Worm (Caenorhabditis elegans) whole organism, L1 larva: ENCODE measurements around the gene F55B11.2.

ENCODE experiments used
- C04F5.9 ChIP-seq: sonication (generic microtip); optimal IDR thresholded peaks from 2 replicates; lab custom pipeline; 2016; ENCODE audit warnings: missing genetic modification characterization, missing compliant biosample characterization
- C16A3.4 ChIP-seq: fragments of 150-350 bp; optimal IDR thresholded peaks from 2 replicates; lab custom pipeline; 2014; ENCODE audit warnings: missing biosample characterization, missing genetic modification characterization
- C34B4.2 ChIP-seq: sonication (generic microtip); optimal IDR thresholded peaks from 2 replicates; lab custom pipeline; 2017; ENCODE audit warnings: mild to moderate bottlenecking, missing genetic modification characterization, missing compliant biosample characterization
- F16B12.6 ChIP-seq: fragments of 150-350 bp; optimal IDR thresholded peaks from 2 replicates; lab custom pipeline; 2014; ENCODE audit warnings: missing biosample characterization, missing genetic modification characterization
- aha-1 ChIP-seq: fragments of 150-350 bp; optimal IDR thresholded peaks from 2 replicates; lab custom pipeline; 2014; ENCODE audit warnings: missing biosample characterization, missing genetic modification characterization
- aly-2 ChIP-seq: fragments of 150-350 bp; optimal IDR thresholded peaks from 2 replicates; lab custom pipeline; 2014; ENCODE audit warnings: missing biosample characterization, missing genetic modification characterization
- ama-1 ChIP-seq: fragments of 150-350 bp; optimal IDR thresholded peaks from 2 replicates; lab custom pipeline; 2014
- blmp-1 ChIP-seq: fragments of 150-350 bp; optimal IDR thresholded peaks from 2 replicates; lab custom pipeline; 2014; ENCODE audit warnings: missing biosample characterization, missing genetic modification characterization
- ceh-8 ChIP-seq: fragments of 200-800 bp; sonication (Bioruptor generic); optimal IDR thresholded peaks from 2 replicates; lab custom pipeline; 2018; ENCODE audit warnings: mild to moderate bottlenecking, missing genetic modification characterization, moderate library complexity, missing compliant biosample characterization
- ces-1 ChIP-seq: fragments of 150-350 bp; optimal IDR thresholded peaks from 2 replicates; lab custom pipeline; 2014; ENCODE audit warnings: missing biosample characterization, missing genetic modification reagents, missing genetic modification characterization
- dpl-1 ChIP-seq, 3 experiments: fragments of 150-350 bp in 2 of 3; sonication (generic microtip) in 1 of 3; optimal IDR thresholded peaks; 2 replicates each; lab custom pipeline; 2014 to 2017; ENCODE audit warnings: missing biosample characterization in 3 of 3, missing genetic modification characterization in 3 of 3, missing genetic modification reagents in 3 of 3
- efl-1 ChIP-seq, 4 experiments: fragments of 150-350 bp; optimal IDR thresholded peaks in 3 of 4; peaks in 1 of 4; 1 replicate in 1 of 4; 2 replicates in 3 of 4; lab custom pipeline; 2014; ENCODE audit warnings: missing biosample characterization in 2 of 4, missing genetic modification characterization in 2 of 4, missing genetic modification reagents in 2 of 4
- efl-3 ChIP-seq: fragments of 200-800 bp; sonication (Bioruptor generic); optimal IDR thresholded peaks from 2 replicates; lab custom pipeline; 2018; ENCODE audit warnings: mild to moderate bottlenecking, missing genetic modification characterization, missing compliant biosample characterization
- egl-13 ChIP-seq: sonication (generic microtip); optimal IDR thresholded peaks from 2 replicates; lab custom pipeline; 2016; ENCODE audit warnings: missing genotype, missing genetic modification reagents, missing genetic modification characterization, missing compliant biosample characterization
- egl-27 ChIP-seq, 2 experiments: fragments of 150-350 bp in 1 of 2; sonication (generic microtip); optimal IDR thresholded peaks; 3 replicates each; lab custom pipeline; 2017 to 2018; ENCODE audit warnings: missing biosample characterization in 2 of 2, missing genetic modification characterization in 2 of 2, missing genetic modification reagents in 2 of 2
- elt-3 ChIP-seq, 6 experiments: fragments of 150-350 bp in 1 of 6; sonication (generic microtip); optimal IDR thresholded peaks; 2 replicates each; lab custom pipeline; 2017 to 2018; ENCODE audit warnings: missing biosample characterization in 6 of 6, missing genetic modification characterization in 6 of 6, inconsistent platforms in 1 of 6
- fkh-4 ChIP-seq: sonication (generic microtip); optimal IDR thresholded peaks from 2 replicates; lab custom pipeline; 2016; ENCODE audit warnings: missing compliant biosample characterization, missing genetic modification characterization, borderline replicate concordance
- fkh-8 ChIP-seq: sonication (generic microtip); optimal IDR thresholded peaks from 2 replicates; lab custom pipeline; 2016; ENCODE audit warnings: mild to moderate bottlenecking, missing genetic modification characterization, missing compliant biosample characterization
- fos-1 ChIP-seq: fragments of 150-350 bp; optimal IDR thresholded peaks from 2 replicates; lab custom pipeline; 2014; ENCODE audit warnings: missing biosample characterization, missing genetic modification characterization
- grh-1 ChIP-seq: fragments of 200-800 bp; sonication (Bioruptor generic); IDR thresholded peaks from 2 replicates; pipeline ENCODE4 v1.3.6; 2022; ENCODE audit warnings: missing genetic modification reagents, missing genetic modification characterization, missing compliant biosample characterization
- isw-1 ChIP-seq: fragments of 200-800 bp; sonication (Bioruptor generic); IDR thresholded peaks from 2 replicates; pipeline ENCODE4 v1.3.6; 2022; ENCODE audit warnings: missing genetic modification characterization, missing compliant biosample characterization
- lin-13 ChIP-seq: fragments of 150-350 bp; optimal IDR thresholded peaks from 2 replicates; lab custom pipeline; 2014; ENCODE audit warnings: missing biosample characterization, missing genetic modification reagents, missing genetic modification characterization
- lin-14 ChIP-seq: fragments of 200-800 bp; sonication (Bioruptor generic); optimal IDR thresholded peaks from 2 replicates; lab custom pipeline; 2018; ENCODE audit warnings: mild to moderate bottlenecking, missing genetic modification characterization, moderate library complexity, missing compliant biosample characterization
- lin-15B ChIP-seq: fragments of 150-350 bp; sonication (generic microtip); optimal IDR thresholded peaks from 3 replicates; lab custom pipeline; 2014; ENCODE audit warnings: missing biosample characterization, missing genetic modification characterization
- lin-39 ChIP-seq: fragments of 150-350 bp; optimal IDR thresholded peaks from 2 replicates; lab custom pipeline; 2014; ENCODE audit warnings: missing biosample characterization, missing genetic modification reagents, missing genetic modification characterization
- mab-9 ChIP-seq: fragments of 200-800 bp; sonication (Bioruptor generic); IDR thresholded peaks from 2 replicates; pipeline ENCODE4 v1.3.6; 2022; ENCODE audit warnings: missing genetic modification reagents, missing genetic modification characterization, missing compliant biosample characterization
- mdl-1 ChIP-seq, 2 experiments: fragments of 150-350 bp; optimal IDR thresholded peaks; 2 replicates each; lab custom pipeline; 2014 to 2017; ENCODE audit warnings: missing biosample characterization in 2 of 2, missing genetic modification characterization in 2 of 2, inconsistent platforms in 1 of 2
- mep-1 ChIP-seq: fragments of 150-350 bp; optimal IDR thresholded peaks from 2 replicates; lab custom pipeline; 2014; ENCODE audit warnings: missing biosample characterization, missing genetic modification characterization
- nhr-11 ChIP-seq: fragments of 150-350 bp; optimal IDR thresholded peaks from 2 replicates; lab custom pipeline; 2014; ENCODE audit warnings: missing biosample characterization, missing genetic modification characterization
- nhr-12 ChIP-seq: sonication (generic microtip); optimal IDR thresholded peaks from 2 replicates; lab custom pipeline; 2017; ENCODE audit warnings: missing biosample characterization, missing genetic modification characterization
- nhr-19 ChIP-seq: fragments of 200-800 bp; sonication (Bioruptor generic); conservative IDR thresholded peaks from 2 replicates; pipeline ENCODE4 v1.3.6; 2022; ENCODE audit warnings: missing genetic modification characterization, missing compliant biosample characterization
- nhr-20 ChIP-seq: sonication (generic microtip); optimal IDR thresholded peaks from 2 replicates; lab custom pipeline; 2016; ENCODE audit warnings: mild to moderate bottlenecking, missing genetic modification characterization, missing compliant biosample characterization
- nhr-237 ChIP-seq: fragments of 150-350 bp; optimal IDR thresholded peaks from 2 replicates; lab custom pipeline; 2014; ENCODE audit warnings: missing biosample characterization, missing genetic modification characterization
- nhr-28 ChIP-seq: fragments of 150-350 bp; optimal IDR thresholded peaks from 2 replicates; lab custom pipeline; 2014; ENCODE audit warnings: missing biosample characterization, missing genetic modification characterization
- nhr-47 ChIP-seq: sonication (generic microtip); optimal IDR thresholded peaks from 2 replicates; lab custom pipeline; 2016; ENCODE audit warnings: mild to moderate bottlenecking, missing genetic modification characterization, moderate library complexity, missing compliant biosample characterization
- nhr-71 ChIP-seq: sonication (generic microtip); optimal IDR thresholded peaks from 2 replicates; lab custom pipeline; 2016; ENCODE audit warnings: mild to moderate bottlenecking, missing genetic modification characterization, moderate library complexity, missing compliant biosample characterization
- nhr-76 ChIP-seq: sonication (generic microtip); optimal IDR thresholded peaks from 2 replicates; lab custom pipeline; 2017; ENCODE audit warnings: missing biosample characterization, missing genetic modification characterization
- nhr-77 ChIP-seq: fragments of 150-350 bp; optimal IDR thresholded peaks from 2 replicates; lab custom pipeline; 2014; ENCODE audit warnings: missing biosample characterization, missing genetic modification characterization
- nhr-84 ChIP-seq: sonication (generic microtip); optimal IDR thresholded peaks from 2 replicates; lab custom pipeline; 2017; ENCODE audit warnings: missing biosample characterization, missing genetic modification characterization
- nhr-85 ChIP-seq: sonication (generic microtip); peaks from one replicate; lab custom pipeline; 2016; ENCODE audit warnings: missing genetic modification characterization, inconsistent platforms, missing compliant biosample characterization
- pax-3 ChIP-seq: fragments of 200-800 bp; sonication (Bioruptor generic); optimal IDR thresholded peaks from 2 replicates; lab custom pipeline; 2018; ENCODE audit warnings: mild to moderate bottlenecking, missing genetic modification characterization, moderate library complexity, missing compliant biosample characterization
- pqm-1 ChIP-seq: sonication (generic microtip); optimal IDR thresholded peaks from 3 replicates; lab custom pipeline; 2017; ENCODE audit warnings: missing biosample characterization, missing genetic modification characterization
- skn-1 ChIP-seq: fragments of 150-350 bp; optimal IDR thresholded peaks from 2 replicates; lab custom pipeline; 2014; ENCODE audit warnings: missing biosample characterization, missing genetic modification characterization
- snpc-4 ChIP-seq: fragments of 150-350 bp; optimal IDR thresholded peaks from 2 replicates; lab custom pipeline; 2014; ENCODE audit warnings: missing biosample characterization, missing genetic modification characterization
- sox-4 ChIP-seq: sonication (generic microtip); optimal IDR thresholded peaks from 2 replicates; lab custom pipeline; 2016; ENCODE audit warnings: missing genetic modification characterization, missing compliant biosample characterization
- sptf-1 ChIP-seq: fragments of 150-350 bp; optimal IDR thresholded peaks from 2 replicates; lab custom pipeline; 2014; ENCODE audit warnings: missing biosample characterization, missing genetic modification characterization
- tbx-2 ChIP-seq: sonication (generic microtip); optimal IDR thresholded peaks from 2 replicates; lab custom pipeline; 2016; ENCODE audit warnings: missing genetic modification characterization, missing compliant biosample characterization
- tlp-1 ChIP-seq: fragments of 150-350 bp; optimal IDR thresholded peaks from 2 replicates; lab custom pipeline; 2014; ENCODE audit warnings: missing biosample characterization, missing genetic modification characterization
- unc-30 ChIP-seq: sonication (generic microtip); optimal IDR thresholded peaks from 2 replicates; lab custom pipeline; 2017; ENCODE audit warnings: missing biosample characterization, missing genetic modification characterization
- unc-62 ChIP-seq: fragments of 150-350 bp; optimal IDR thresholded peaks from 2 replicates; lab custom pipeline; 2014; ENCODE audit warnings: missing biosample characterization, missing genetic modification reagents, missing genetic modification characterization
- unc-98 ChIP-seq: fragments of 200-800 bp; sonication (Bioruptor generic); IDR thresholded peaks from 2 replicates; pipeline ENCODE4 v1.3.6; 2022; ENCODE audit warnings: missing genetic modification characterization, missing compliant biosample characterization
- vab-15 ChIP-seq: sonication (generic microtip); optimal IDR thresholded peaks from 2 replicates; lab custom pipeline; 2017; ENCODE audit warnings: missing genotype, mild to moderate bottlenecking, missing genetic modification characterization, missing compliant biosample characterization
- zag-1 ChIP-seq: fragments of 150-350 bp; optimal IDR thresholded peaks from 2 replicates; lab custom pipeline; 2014; ENCODE audit warnings: missing biosample characterization, missing genetic modification characterization
- ztf-4 ChIP-seq: fragments of 150-350 bp; optimal IDR thresholded peaks from 2 replicates; lab custom pipeline; 2014; ENCODE audit warnings: missing biosample characterization, missing genetic modification characterization

The F55B11.2 gene

DNA sequence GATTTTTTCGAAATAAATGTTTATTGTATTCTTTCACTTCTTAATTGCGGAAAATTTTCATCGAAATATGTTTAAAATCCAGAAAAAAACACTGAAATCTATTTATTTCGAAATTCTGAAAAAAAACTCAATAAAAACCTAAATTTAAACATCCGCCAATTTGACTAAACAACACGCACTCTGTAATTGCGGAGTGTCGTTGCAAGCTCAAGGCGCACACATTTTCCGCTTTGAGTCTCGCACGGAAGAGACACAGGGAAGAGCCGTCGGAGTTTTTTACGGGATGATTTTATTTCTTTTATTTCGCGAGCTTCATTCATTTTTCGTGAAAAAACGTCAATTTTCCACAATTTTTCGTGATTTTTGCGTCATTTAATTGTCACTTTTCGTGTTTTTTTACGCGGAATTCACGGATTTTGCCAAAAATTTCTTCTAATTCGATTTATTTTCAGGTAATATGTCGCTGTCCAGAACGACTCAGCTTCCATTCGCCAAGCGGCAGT, 41.0 kb upstream of the F55B11.2 start, which contains the start of gene dld-1 (continued):
- TF ChIP-seq C16A3.4 (tag; lab: Kevin White, UChicago) (peak; percentile 99), aly-2 (peak; percentile 97), F16B12.6 (peak; percentile 72), ztf-4 (peak; percentile 90), nhr-12 (no peak), ama-1 (lab: Kevin White, UChicago) (peak; percentile 68), isw-1 (peak; percentile 98), sptf-1 (tag; lab: Kevin White, UChicago) (no peak), blmp-1 (peak; percentile 87), pax-3 (peak; percentile 89), sox-4 (peak; percentile 84), egl-27 (tag; optimal IDR thresholded peaks at IDR 0.05; lab: Kevin White, UChicago) (peak; percentile 67 to 87), lin-13 (GFP tag; lab: Kevin White, UChicago) (peak; percentile 99), nhr-85 (tag; lab: Kevin White, UChicago) (peak; percentile 98), dpl-1 (GFP tag; optimal IDR thresholded peaks at IDR 0.05; lab: Kevin White, UChicago) (peak; percentile 100), egl-13 (tag; lab: Kevin White, UChicago) (peak; percentile 86), snpc-4 (tag; lab: Kevin White, UChicago) (peak; percentile 91), unc-30 (tag; lab: Kevin White, UChicago) (peak; percentile 86), efl-1 (optimal IDR thresholded peaks at IDR 0.05; lab: Kevin White, UChicago) (peak; percentile 100), efl-1 (GFP tag; optimal IDR thresholded peaks at IDR 0.05 in 1 of 2; lab: Kevin White, UChicago) (peak; percentile 100), ceh-8 (peak; percentile 97), unc-98 (no peak), nhr-76 (tag; lab: Kevin White, UChicago) (no peak), zag-1 (tag; lab: Kevin White, UChicago) (peak; percentile 98), fos-1 (tag; lab: Kevin White, UChicago) (peak; percentile 96), skn-1 (peak; percentile 98), mab-9 (GFP tag; lab: Robert Waterston, UW) (no peak; the same call in none of the 2 replicates), grh-1 (GFP tag; lab: Robert Waterston, UW) (peak; percentile 90), nhr-237 (peak; percentile 97), ces-1 (peak; percentile 31), nhr-19 (GFP tag; lab: Robert Waterston, UW) (peak; percentile 96), mdl-1 (tag; optimal IDR thresholded peaks at IDR 0.05; lab: Kevin White, UChicago) (peak in 1 of 2 experiments; percentile 94), fkh-4 (tag; lab: Kevin White, UChicago) (peak; percentile 83), lin-14 (GFP tag; lab: Kevin White, UChicago) (peak; percentile 97), nhr-47 (tag; lab: Kevin White, UChicago) (peak; percentile 98), C34B4.2 (tag; lab: Kevin White, UChicago) (peak; percentile 58), tbx-2 (tag; lab: Kevin White, UChicago) (peak; percentile 97), tlp-1 (no peak), aha-1 (tag; lab: Kevin White, UChicago) (peak; percentile 82), unc-62 (GFP tag; lab: Kevin White, UChicago) (no peak), nhr-11 (peak; percentile 94), elt-3 (tag; optimal IDR thresholded peaks at IDR 0.05; lab: Kevin White, UChicago) (peak in 4 of 6 experiments; percentile 47 to 99 (median 92)), lin-39 (tag; lab: Kevin White, UChicago) (peak; percentile 98), nhr-20 (peak; percentile 98), C04F5.9 (tag; lab: Kevin White, UChicago) (peak; percentile 87), mep-1 (peak; percentile 97), nhr-71 (tag; lab: Kevin White, UChicago) (peak; percentile 99), pqm-1 (tag; lab: Kevin White, UChicago) (peak; percentile 56), nhr-77 (tag; lab: Kevin White, UChicago) (peak; percentile 96), vab-15 (peak; percentile 92), efl-3 (GFP tag; lab: Kevin White, UChicago) (no peak), fkh-8 (tag; lab: Kevin White, UChicago) (peak; percentile 97), nhr-84 (no peak), nhr-28 (tag; lab: Kevin White, UChicago) (peak; percentile 45), lin-15B (tag; lab: Kevin White, UChicago) (peak; percentile 98)
